Worm (Caenorhabditis elegans) whole organism, late embryonic: ENCODE data around the gene F44E2.10.

Source experiments
- ceh-24 ChIP-seq: sonication (generic microtip); optimal IDR thresholded peaks from 2 replicates; lab custom pipeline; 2016; ENCODE audit warnings: mild to moderate bottlenecking, missing genetic modification characterization, missing compliant biosample characterization
- pha-4 ChIP-seq: fragments of 150-350 bp; optimal IDR thresholded peaks from 2 replicates; lab custom pipeline; 2018; ENCODE audit warnings: missing biosample characterization, missing genetic modification reagents, missing genetic modification characterization

DNA sequence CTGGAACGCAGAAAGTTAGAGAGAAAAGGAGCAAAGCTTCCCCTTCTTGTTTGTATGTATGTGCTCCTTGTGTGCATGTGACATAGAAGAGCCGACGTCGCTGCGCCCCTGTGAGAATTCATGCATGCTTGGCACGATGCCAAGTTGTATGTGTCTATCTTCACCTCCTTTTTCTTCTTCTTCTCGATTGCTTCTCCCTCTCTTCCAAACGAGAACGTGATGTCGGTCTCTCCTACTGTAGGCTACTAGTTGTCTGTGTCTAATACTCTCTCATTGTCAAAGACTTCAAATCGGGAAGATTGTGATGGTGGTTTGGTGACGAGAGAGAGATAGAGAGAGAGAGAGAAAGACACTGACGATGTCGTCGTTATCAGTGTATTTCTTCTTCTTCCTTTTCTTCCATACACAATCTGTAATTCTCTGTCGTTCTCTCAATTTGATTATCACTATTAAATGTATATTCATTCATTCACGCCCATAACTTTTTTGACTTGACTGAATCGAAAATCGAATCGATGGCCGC, 33.6 kb downstream of the F44E2.10 start:
- TF ChIP-seq pha-4 (no peak), ceh-24 (tag; lab: Kevin White, UChicago) (no peak)
